Comparison of ENCODE assay signal across 1 worm cellular context in the genomic region with DNA sequence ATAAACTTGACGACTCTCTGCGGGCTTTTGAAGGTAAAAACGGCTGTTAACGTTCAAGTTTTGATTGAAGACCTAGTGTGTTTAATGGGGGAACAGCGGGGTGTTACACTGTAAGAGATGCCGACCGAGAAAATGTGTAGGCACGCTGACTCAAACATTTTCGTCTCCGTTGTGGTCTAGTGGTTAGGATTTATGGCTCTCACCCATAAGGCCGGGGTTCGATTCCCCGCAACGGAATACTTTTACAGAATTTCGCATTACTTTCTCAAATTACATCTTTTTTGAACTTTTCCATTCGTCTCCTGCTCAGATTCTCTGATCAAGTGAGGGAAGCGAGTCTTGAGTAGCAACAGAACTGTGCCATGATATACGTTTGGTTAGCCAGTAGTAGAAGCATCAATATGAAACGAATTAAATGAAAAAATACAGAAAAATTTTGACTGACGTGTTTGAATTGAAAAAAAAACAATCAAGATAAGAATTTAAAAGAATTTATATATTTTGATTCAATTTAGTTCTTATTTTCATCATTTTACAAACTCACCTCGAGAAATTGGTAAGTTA.
TF ChIP-seq lines count a peak whose summit lies in the region.

A gene (plus strand): TSS at position 514 of the 564 bp plus-strand sequence.

TF ChIP-seq in whole organism, L4 larva, 104 proteins besides CTCF, POLR2A, EP300 and RAD21 (continued from another document):
- no peak for TF ChIP-seq ceh-28 (tag; optimal IDR thresholded peaks at IDR 0.05; lab: Kevin White, UChicago)
- no peak for TF ChIP-seq saeg-2 (GFP tag; IDR thresholded peaks at IDR 0.05; lab: Robert Waterston, UW)
- TF ChIP-seq tra-1 (GFP tag; IDR thresholded peaks at IDR 0.05; lab: Robert Waterston, UW): no peak
- no peak for TF ChIP-seq spr-3 (GFP tag; optimal IDR thresholded peaks at IDR 0.05; lab: Kevin White, UChicago)
- peak; percentile 66 for TF ChIP-seq ZK337.2 (GFP tag; IDR thresholded peaks at IDR 0.05; lab: Robert Waterston, UW)
- no peak for TF ChIP-seq duxl-1 (tag; optimal IDR thresholded peaks at IDR 0.05; lab: Kevin White, UChicago; ENCODE audit: poor library complexity)
- peak; percentile 64 for TF ChIP-seq daf-19 (GFP tag; conservative IDR thresholded peaks at IDR 0.05; lab: Robert Waterston, UW)
- 0 out of 2 replicates have a peak, but pooled peaks have one; percentile 21 for TF ChIP-seq arid-1 (GFP tag; conservative IDR thresholded peaks at IDR 0.05; lab: Robert Waterston, UW)
- no peak for TF ChIP-seq madf-9 (GFP tag; conservative IDR thresholded peaks at IDR 0.05; lab: Robert Waterston, UW)
- TF ChIP-seq hif-1 (tag; optimal IDR thresholded peaks at IDR 0.05; lab: Kevin White, UChicago): peak in 1 of 2 experiments; percentile 24
- peak; percentile 48; the same call in 1 of the 2 replicates for TF ChIP-seq mdt-29 (GFP tag; IDR thresholded peaks at IDR 0.05; lab: Robert Waterston, UW)
- TF ChIP-seq dmd-6 (GFP tag; IDR thresholded peaks at IDR 0.05; lab: Robert Waterston, UW): peak; percentile 44
- 0 out of 2 replicates have a peak, but pooled peaks have one; percentile 55 for TF ChIP-seq Y105C5A.15 (GFP tag; IDR thresholded peaks at IDR 0.05; lab: Robert Waterston, UW)
- TF ChIP-seq hmg-1.1 (GFP tag; IDR thresholded peaks at IDR 0.05; lab: Robert Waterston, UW): peak; percentile 78
- peak; percentile 14 for TF ChIP-seq dpl-1 (GFP tag; optimal IDR thresholded peaks at IDR 0.05; lab: Kevin White, UChicago)
- TF ChIP-seq nhr-41 (GFP tag; IDR thresholded peaks at IDR 0.05; lab: Robert Waterston, UW): peak; percentile 72
- TF ChIP-seq F49E8.2 (tag; optimal IDR thresholded peaks at IDR 0.05; lab: Kevin White, UChicago; ENCODE audit: borderline replicate concordance): no peak
- 0 out of 2 replicates have a peak, but pooled peaks have one; percentile 36 for TF ChIP-seq php-3 (GFP tag; IDR thresholded peaks at IDR 0.05; lab: Robert Waterston, UW)
- TF ChIP-seq attf-4 (tag; optimal IDR thresholded peaks at IDR 0.05; lab: Kevin White, UChicago): no peak
- TF ChIP-seq ceh-62 (tag; optimal IDR thresholded peaks at IDR 0.05; lab: Kevin White, UChicago): no peak
- TF ChIP-seq ceh-44 (GFP tag; IDR thresholded peaks at IDR 0.05; lab: Robert Waterston, UW): peak; percentile 60; the same call in 1 of the 2 replicates
- TF ChIP-seq daf-8 (GFP tag; IDR thresholded peaks at IDR 0.05; lab: Robert Waterston, UW): no peak
